Worm (Caenorhabditis elegans) whole organism, L4 larva: ENCODE measurements around the gene his-8.

Experiments used
- D1046.2 ChIP-seq: fragments of 200-800 bp; sonication (Bioruptor generic); IDR thresholded peaks from 2 replicates; pipeline ENCODE4 v1.3.6; 2022; ENCODE audit warnings: missing genetic modification characterization, missing compliant biosample characterization
- F26F4.8 ChIP-seq: fragments of 200-800 bp; sonication (Bioruptor generic); conservative IDR thresholded peaks from 2 replicates; pipeline ENCODE4 v1.3.6; 2022; ENCODE audit warnings: missing genetic modification characterization, missing compliant biosample characterization
- F44E2.7 ChIP-seq: fragments of 200-800 bp; sonication (Bioruptor generic); IDR thresholded peaks from 2 replicates; pipeline ENCODE4 v2.1.2; 2022; ENCODE audit warnings: missing genetic modification characterization, missing compliant biosample characterization
- R02D3.7 ChIP-seq: fragments of 150-350 bp; sonication (generic microtip); optimal IDR thresholded peaks from 3 replicates; lab custom pipeline; 2014; ENCODE audit warnings: missing biosample characterization, missing genetic modification characterization
- T20F7.1 ChIP-seq: fragments of 200-800 bp; sonication (Bioruptor generic); optimal IDR thresholded peaks from 2 replicates; lab custom pipeline; 2018; ENCODE audit warnings: mild to moderate bottlenecking, missing genetic modification characterization, missing compliant biosample characterization
- Y105C5A.15 ChIP-seq: fragments of 200-800 bp; sonication (Bioruptor generic); IDR thresholded peaks from 2 replicates; pipeline ENCODE4 v1.3.6; 2022; ENCODE audit warnings: missing genetic modification characterization, missing compliant biosample characterization
- Y48G9A.11 ChIP-seq: fragments of 200-800 bp; sonication (Bioruptor generic); IDR thresholded peaks from 2 replicates; pipeline ENCODE4 v1.3.6; 2022; ENCODE audit warnings: missing genetic modification reagents, missing genetic modification characterization, missing compliant biosample characterization
- Y5F2A.4 ChIP-seq: fragments of 200-800 bp; sonication (Bioruptor generic); optimal IDR thresholded peaks from 2 replicates; lab custom pipeline; 2018; ENCODE audit warnings: mild to moderate bottlenecking, missing genetic modification characterization, missing compliant biosample characterization
- ZK337.2 ChIP-seq: fragments of 200-800 bp; sonication (Bioruptor generic); IDR thresholded peaks from 2 replicates; pipeline ENCODE4 v1.3.6; 2022; ENCODE audit warnings: missing genetic modification reagents, missing genetic modification characterization, missing compliant biosample characterization
- aha-1 ChIP-seq: fragments of 150-350 bp; peaks from one replicate; lab custom pipeline; 2014; ENCODE audit warnings: missing biosample characterization, missing genetic modification characterization
- ama-1 ChIP-seq: fragments of 150-350 bp; optimal IDR thresholded peaks from 2 replicates; lab custom pipeline; 2014; ENCODE audit warnings: inconsistent platforms, mixed read lengths
- attf-4 ChIP-seq: sonication (generic microtip); optimal IDR thresholded peaks from 3 replicates; lab custom pipeline; 2017; ENCODE audit warnings: missing biosample characterization, missing genetic modification characterization
- ceh-28 ChIP-seq: fragments of 150-350 bp; optimal IDR thresholded peaks from 2 replicates; lab custom pipeline; 2014; ENCODE audit warnings: missing biosample characterization, missing genetic modification reagents, missing genetic modification characterization
- ceh-62 ChIP-seq: sonication (generic microtip); optimal IDR thresholded peaks from 2 replicates; lab custom pipeline; 2017; ENCODE audit warnings: missing biosample characterization, missing genetic modification characterization
- ces-1 ChIP-seq: fragments of 150-350 bp; sonication (generic microtip); optimal IDR thresholded peaks from 4 replicates; lab custom pipeline; 2014; ENCODE audit warnings: missing biosample characterization, missing genetic modification reagents, missing genetic modification characterization
- cey-2 ChIP-seq: sonication (generic microtip); optimal IDR thresholded peaks from 3 replicates; lab custom pipeline; 2017; ENCODE audit warnings: missing genetic modification characterization, mild to moderate bottlenecking, missing compliant biosample characterization, antibody characterized with exemption, borderline replicate concordance; ENCODE audit not compliant: insufficient read depth
- dmd-6 ChIP-seq: fragments of 200-800 bp; sonication (Bioruptor generic); IDR thresholded peaks from 2 replicates; pipeline ENCODE4 v1.3.6; 2022; ENCODE audit warnings: missing genetic modification reagents, missing genetic modification characterization, missing compliant biosample characterization
- dmd-8 ChIP-seq: fragments of 200-800 bp; sonication (Bioruptor generic); IDR thresholded peaks from 2 replicates; pipeline ENCODE4 v1.3.6; 2022; ENCODE audit warnings: missing genetic modification characterization, missing compliant biosample characterization
- dmd-9 ChIP-seq: fragments of 200-800 bp; sonication (Bioruptor generic); IDR thresholded peaks from 2 replicates; pipeline ENCODE4 v1.3.6; 2022; ENCODE audit warnings: missing genetic modification reagents, missing genetic modification characterization, missing compliant biosample characterization
- dpl-1 ChIP-seq: fragments of 150-350 bp; optimal IDR thresholded peaks from 2 replicates; lab custom pipeline; 2014; ENCODE audit warnings: missing biosample characterization, missing genetic modification reagents, missing genetic modification characterization
- egl-43 ChIP-seq: fragments of 200-800 bp; sonication (Bioruptor generic); IDR thresholded peaks from 2 replicates; pipeline ENCODE4 v1.3.6; 2022; ENCODE audit warnings: missing genetic modification reagents, missing genetic modification characterization, missing compliant biosample characterization
- fos-1 ChIP-seq: fragments of 150-350 bp; optimal IDR thresholded peaks from 2 replicates; lab custom pipeline; 2014; ENCODE audit warnings: missing biosample characterization, missing genetic modification characterization
- gei-8 ChIP-seq: fragments of 200-800 bp; sonication (Bioruptor generic); optimal IDR thresholded peaks from 2 replicates; lab custom pipeline; 2018; ENCODE audit warnings: mild to moderate bottlenecking, missing genetic modification characterization, missing compliant biosample characterization
- hif-1 ChIP-seq, 2 experiments: sonication (generic microtip); optimal IDR thresholded peaks; 2 replicates each; lab custom pipeline; 2016 to 2017; ENCODE audit warnings: missing compliant biosample characterization in 2 of 2, missing genetic modification characterization in 2 of 2, missing genetic modification reagents in 2 of 2, missing genotype in 2 of 2, mild to moderate bottlenecking in 1 of 2
- hlh-11 ChIP-seq: fragments of 200-800 bp; sonication (Bioruptor generic); optimal IDR thresholded peaks from 2 replicates; lab custom pipeline; 2018; ENCODE audit warnings: mild to moderate bottlenecking, missing genetic modification characterization, missing compliant biosample characterization
- hmg-1.1 ChIP-seq: fragments of 200-800 bp; sonication (Bioruptor generic); IDR thresholded peaks from 2 replicates; pipeline ENCODE4 v1.3.6; 2022; ENCODE audit warnings: missing genetic modification reagents, missing genetic modification characterization, missing compliant biosample characterization
- jun-1 ChIP-seq: fragments of 150-350 bp; optimal IDR thresholded peaks from 2 replicates; lab custom pipeline; 2014; ENCODE audit warnings: missing biosample characterization, missing genetic modification reagents, missing genetic modification characterization
- lin-29 ChIP-seq: fragments of 200-800 bp; sonication (Bioruptor generic); IDR thresholded peaks from 2 replicates; pipeline ENCODE4 v1.3.6; 2022; ENCODE audit warnings: missing genetic modification reagents, missing genetic modification characterization, missing compliant biosample characterization
- madf-5 ChIP-seq, 2 experiments: fragments of 200-800 bp; sonication (Bioruptor generic); IDR thresholded peaks; 2 replicates each; pipeline ENCODE4 v1.3.6; 2022; ENCODE audit warnings: missing compliant biosample characterization in 2 of 2, missing genetic modification characterization in 2 of 2
- madf-9 ChIP-seq: fragments of 200-800 bp; sonication (Bioruptor generic); conservative IDR thresholded peaks from 2 replicates; pipeline ENCODE4 v1.3.6; 2022; ENCODE audit warnings: missing genetic modification reagents, missing genetic modification characterization, missing compliant biosample characterization
- mdl-1 ChIP-seq, 2 experiments: fragments of 150-350 bp in 1 of 2; sonication (generic microtip) in 1 of 2; optimal IDR thresholded peaks; 2 replicates each; lab custom pipeline; 2014 to 2017; ENCODE audit warnings: missing biosample characterization in 2 of 2, missing genetic modification characterization in 2 of 2
- mep-1 ChIP-seq: fragments of 150-350 bp; sonication (generic microtip); optimal IDR thresholded peaks from 3 replicates; lab custom pipeline; 2014; ENCODE audit warnings: missing biosample characterization, missing genetic modification characterization
- nhr-10 ChIP-seq: fragments of 150-350 bp; optimal IDR thresholded peaks from 2 replicates; lab custom pipeline; 2014; ENCODE audit warnings: missing biosample characterization, missing genetic modification characterization
- nhr-11 ChIP-seq: fragments of 150-350 bp; optimal IDR thresholded peaks from 2 replicates; lab custom pipeline; 2014; ENCODE audit warnings: missing biosample characterization, missing genetic modification characterization
- nhr-111 ChIP-seq: fragments of 200-800 bp; sonication (Bioruptor generic); optimal IDR thresholded peaks from 2 replicates; lab custom pipeline; 2018; ENCODE audit warnings: mild to moderate bottlenecking, missing genetic modification characterization, missing compliant biosample characterization
- nhr-237 ChIP-seq: sonication (generic microtip); optimal IDR thresholded peaks from 2 replicates; lab custom pipeline; 2017; ENCODE audit warnings: missing biosample characterization, missing genetic modification characterization
- nhr-41 ChIP-seq: fragments of 200-800 bp; sonication (Bioruptor generic); IDR thresholded peaks from 2 replicates; pipeline ENCODE4 v1.3.6; 2022; ENCODE audit warnings: missing genetic modification reagents, missing genetic modification characterization, missing compliant biosample characterization
- nhr-77 ChIP-seq: fragments of 150-350 bp; optimal IDR thresholded peaks from 2 replicates; lab custom pipeline; 2014; ENCODE audit warnings: missing biosample characterization, missing genetic modification characterization
- pha-4 ChIP-seq, 2 experiments: fragments of 150-350 bp in 1 of 2; fragments of 200-800 bp in 1 of 2; sonication (Bioruptor generic) in 1 of 2; IDR thresholded peaks in 1 of 2; optimal IDR thresholded peaks in 1 of 2; 2 replicates each; pipeline versions ENCODE4 v1.3.6 to Lab custom; 2014 to 2022; ENCODE audit warnings: missing genetic modification characterization in 2 of 2, missing genetic modification reagents in 2 of 2, missing biosample characterization in 1 of 2, missing compliant biosample characterization in 1 of 2
- rbr-2 ChIP-seq: sonication (generic microtip); optimal IDR thresholded peaks from 2 replicates; lab custom pipeline; 2016; ENCODE audit warnings: missing genotype, missing genetic modification characterization, missing compliant biosample characterization
- snpc-1.2 ChIP-seq: fragments of 200-800 bp; sonication (Bioruptor generic); IDR thresholded peaks from 2 replicates; pipeline ENCODE4 v1.3.6; 2022; ENCODE audit warnings: missing genetic modification reagents, missing genetic modification characterization, missing compliant biosample characterization
- snpc-4 ChIP-seq: fragments of 150-350 bp; optimal IDR thresholded peaks from 2 replicates; lab custom pipeline; 2014; ENCODE audit warnings: missing biosample characterization, missing genetic modification characterization
- spr-1 ChIP-seq: sonication (generic microtip); optimal IDR thresholded peaks from 2 replicates; lab custom pipeline; 2016; ENCODE audit warnings: mild to moderate bottlenecking, missing genetic modification characterization, missing compliant biosample characterization
- tag-97 ChIP-seq: fragments of 200-800 bp; sonication (Bioruptor generic); IDR thresholded peaks from 2 replicates; pipeline ENCODE4 v1.3.6; 2022; ENCODE audit warnings: missing genetic modification characterization, missing compliant biosample characterization
- unc-39 ChIP-seq: sonication (generic microtip); optimal IDR thresholded peaks from 2 replicates; lab custom pipeline; 2017; ENCODE audit warnings: missing biosample characterization, missing genetic modification characterization
- zfp-2 ChIP-seq: sonication (generic microtip); optimal IDR thresholded peaks from 2 replicates; lab custom pipeline; 2016; ENCODE audit warnings: mild to moderate bottlenecking, missing genetic modification characterization, missing compliant biosample characterization
- zfp-3 ChIP-seq: fragments of 200-800 bp; sonication (Bioruptor generic); conservative IDR thresholded peaks from 2 replicates; pipeline ENCODE4 v1.3.6; 2022; ENCODE audit warnings: missing genetic modification reagents, missing genetic modification characterization, missing compliant biosample characterization
- zip-2 ChIP-seq: fragments of 150-350 bp; optimal IDR thresholded peaks from 2 replicates; lab custom pipeline; 2014; ENCODE audit warnings: missing biosample characterization, missing genetic modification characterization
- ztf-11 ChIP-seq: fragments of 150-350 bp; optimal IDR thresholded peaks from 2 replicates; lab custom pipeline; 2014; ENCODE audit warnings: missing biosample characterization, missing genetic modification characterization

The his-8 gene

ce11 chrV:8507324-8507723 is 25.6 kb downstream of the his-8 start, which contains the start of gene ZK994.6:
Gene ZK994.6 (minus strand): TSS chrV:8507424.
- no peak for TF ChIP-seq nhr-111 (GFP tag; lab: Kevin White, UChicago)
- TF ChIP-seq mep-1, result no peak
- TF ChIP-seq zfp-2 (tag; lab: Kevin White, UChicago), result no peak
- no peak for TF ChIP-seq gei-8 (GFP tag; lab: Kevin White, UChicago)
- TF ChIP-seq lin-29, result no peak
- TF ChIP-seq hmg-1.1 (GFP tag; lab: Robert Waterston, UW), result no peak
- TF ChIP-seq jun-1, result no peak
- TF ChIP-seq ceh-28 (tag; lab: Kevin White, UChicago), result no peak
- TF ChIP-seq cey-2 (tag; lab: Kevin White, UChicago), result no peak
- TF ChIP-seq ZK337.2 (GFP tag; lab: Robert Waterston, UW), result no peak
- TF ChIP-seq, all 104 proteins: peak for 0

- TF ChIP-seq dmd-8, result peak; percentile 100
- TF ChIP-seq nhr-237 (tag; lab: Kevin White, UChicago), result no peak
- TF ChIP-seq F44E2.7 (GFP tag; lab: Robert Waterston, UW), result peak; percentile 100
- no peak for TF ChIP-seq unc-39 (tag; lab: Kevin White, UChicago)
- TF ChIP-seq Y105C5A.15 (GFP tag; lab: Robert Waterston, UW), result peak; percentile 100
- TF ChIP-seq fos-1, result peak; percentile 47
- TF ChIP-seq egl-43, result peak; percentile 100
- peak; percentile 93 for TF ChIP-seq zfp-3
- TF ChIP-seq madf-5 (GFP tag; IDR thresholded peaks at IDR 0.05; lab: Robert Waterston, UW), result peak in 1 of 2 experiments; percentile 99
- TF ChIP-seq attf-4 (tag; lab: Kevin White, UChicago), result peak; percentile 86
- TF ChIP-seq mdl-1 (tag; optimal IDR thresholded peaks at IDR 0.05; lab: Kevin White, UChicago), result peak; percentile 8 to 59
- TF ChIP-seq madf-9, result peak; percentile 97
- TF ChIP-seq hlh-11 (tag; lab: Kevin White, UChicago), result peak; percentile 91
- TF ChIP-seq R02D3.7 (tag; lab: Kevin White, UChicago), result peak; percentile 72
- TF ChIP-seq mep-1, result peak; percentile 93
- TF ChIP-seq Y48G9A.11 (GFP tag; lab: Robert Waterston, UW), result peak; percentile 95
- TF ChIP-seq snpc-1.2 (GFP tag; lab: Robert Waterston, UW), result peak; percentile 98
- TF ChIP-seq dmd-6 (GFP tag; lab: Robert Waterston, UW), result peak; percentile 92; the same call in 1 of the 2 replicates
- peak; percentile 99 for TF ChIP-seq pha-4 (GFP tag; IDR thresholded peaks at IDR 0.05; lab: Robert Waterston, UW)
- TF ChIP-seq pha-4 (tag; optimal IDR thresholded peaks at IDR 0.05; lab: Kevin White, UChicago), result no peak
- TF ChIP-seq D1046.2 (GFP tag; lab: Robert Waterston, UW), result peak; percentile 97
- peak; percentile 96 for TF ChIP-seq rbr-2
- no peak for TF ChIP-seq ztf-11 (tag; lab: Kevin White, UChicago)
- TF ChIP-seq ces-1, result peak; percentile 74
- peak; percentile 98 for TF ChIP-seq ZK337.2 (GFP tag; lab: Robert Waterston, UW)
- TF ChIP-seq zfp-2 (tag; lab: Kevin White, UChicago), result peak; percentile 86
- TF ChIP-seq nhr-10 (tag; lab: Kevin White, UChicago), result peak; percentile 54
- TF ChIP-seq snpc-4 (tag; lab: Kevin White, UChicago), result peak; percentile 99
- peak; percentile 99 for TF ChIP-seq hmg-1.1 (GFP tag; lab: Robert Waterston, UW)
- TF ChIP-seq ama-1 (lab: Kevin White, UChicago), result no peak
- TF ChIP-seq gei-8 (GFP tag; lab: Kevin White, UChicago), result peak; percentile 100
- peak; percentile 87 for TF ChIP-seq T20F7.1 (GFP tag; lab: Kevin White, UChicago)
- peak; percentile 4 for TF ChIP-seq nhr-11 (tag; lab: Kevin White, UChicago)
- peak; percentile 97 for TF ChIP-seq dmd-9 (GFP tag; lab: Robert Waterston, UW)
- TF ChIP-seq Y5F2A.4 (GFP tag; lab: Kevin White, UChicago), result peak; percentile 98
- TF ChIP-seq nhr-77, result peak; percentile 79
- peak; percentile 97 for TF ChIP-seq spr-1 (tag; lab: Kevin White, UChicago)
- TF ChIP-seq tag-97 (GFP tag; lab: Robert Waterston, UW), result peak; percentile 88; the same call in 1 of the 2 replicates
- peak; percentile 98 for TF ChIP-seq aha-1
- peak; percentile 81 for TF ChIP-seq hif-1 (tag; optimal IDR thresholded peaks at IDR 0.05; lab: Kevin White, UChicago)
- peak; percentile 100 for TF ChIP-seq nhr-41 (GFP tag; lab: Robert Waterston, UW)
- TF ChIP-seq F26F4.8, result peak; percentile 100
- TF ChIP-seq ceh-62, result no peak
- TF ChIP-seq zip-2 (tag; lab: Kevin White, UChicago), result peak; percentile 66
- peak; percentile 76 for TF ChIP-seq dpl-1 (GFP tag; lab: Kevin White, UChicago)
These were observed 32.5 kb downstream of the his-8 start for ce11 chrV:8500348-8500747.
